Worm (Caenorhabditis elegans) whole organism, L4 larva: ENCODE data around the gene mdt-19.
A peak's percentile ranks its signal among the peaks of the same experiment; 100 is the strongest.

Source experiments
- F44E2.7 ChIP-seq: fragments of 200-800 bp; sonication (Bioruptor generic); IDR thresholded peaks from 2 replicates; pipeline ENCODE4 v2.1.2; 2022; ENCODE audit warnings: missing genetic modification characterization, missing compliant biosample characterization
- F49E8.2 ChIP-seq: sonication (generic microtip); optimal IDR thresholded peaks from 2 replicates; lab custom pipeline; 2016; ENCODE audit warnings: missing compliant biosample characterization, mild to moderate bottlenecking, missing genetic modification characterization, borderline replicate concordance
- T26A8.4 ChIP-seq: fragments of 200-800 bp; sonication (Bioruptor generic); IDR thresholded peaks from 2 replicates; pipeline ENCODE4 v1.3.6; 2022; ENCODE audit warnings: missing genetic modification characterization, missing compliant biosample characterization
- Y48G9A.11 ChIP-seq: fragments of 200-800 bp; sonication (Bioruptor generic); IDR thresholded peaks from 2 replicates; pipeline ENCODE4 v1.3.6; 2022; ENCODE audit warnings: missing genetic modification reagents, missing genetic modification characterization, missing compliant biosample characterization
- aly-2 ChIP-seq: sonication (generic microtip); optimal IDR thresholded peaks from 2 replicates; lab custom pipeline; 2018; ENCODE audit warnings: missing biosample characterization, missing genetic modification characterization
- arid-1 ChIP-seq: fragments of 200-800 bp; sonication (Bioruptor generic); conservative IDR thresholded peaks from 2 replicates; pipeline ENCODE4 v1.3.6; 2022; ENCODE audit warnings: missing genetic modification reagents, missing genetic modification characterization, missing compliant biosample characterization
- ceh-28 ChIP-seq: fragments of 150-350 bp; optimal IDR thresholded peaks from 2 replicates; lab custom pipeline; 2014; ENCODE audit warnings: missing biosample characterization, missing genetic modification reagents, missing genetic modification characterization
- ceh-44 ChIP-seq: fragments of 200-800 bp; sonication (Bioruptor generic); IDR thresholded peaks from 2 replicates; pipeline ENCODE4 v1.3.6; 2022; ENCODE audit warnings: missing genetic modification reagents, missing genetic modification characterization, missing compliant biosample characterization
- ces-1 ChIP-seq: fragments of 150-350 bp; sonication (generic microtip); optimal IDR thresholded peaks from 4 replicates; lab custom pipeline; 2014; ENCODE audit warnings: missing biosample characterization, missing genetic modification reagents, missing genetic modification characterization
- daf-16 ChIP-seq, 3 experiments: sonication (generic microtip); optimal IDR thresholded peaks; 2 replicates each; lab custom pipeline; 2016 to 2017; ENCODE audit warnings: missing genetic modification characterization in 3 of 3, missing genetic modification reagents in 3 of 3, mild to moderate bottlenecking in 2 of 3, missing compliant biosample characterization in 2 of 3, missing biosample characterization in 1 of 3, moderate library complexity in 1 of 3
- daf-19 ChIP-seq: fragments of 200-800 bp; sonication (Bioruptor generic); conservative IDR thresholded peaks from 2 replicates; pipeline ENCODE4 v1.3.6; 2022; ENCODE audit warnings: missing genetic modification characterization, missing compliant biosample characterization
- dmd-6 ChIP-seq: fragments of 200-800 bp; sonication (Bioruptor generic); IDR thresholded peaks from 2 replicates; pipeline ENCODE4 v1.3.6; 2022; ENCODE audit warnings: missing genetic modification reagents, missing genetic modification characterization, missing compliant biosample characterization
- dmd-9 ChIP-seq: fragments of 200-800 bp; sonication (Bioruptor generic); IDR thresholded peaks from 2 replicates; pipeline ENCODE4 v1.3.6; 2022; ENCODE audit warnings: missing genetic modification reagents, missing genetic modification characterization, missing compliant biosample characterization
- dpl-1 ChIP-seq: fragments of 150-350 bp; optimal IDR thresholded peaks from 2 replicates; lab custom pipeline; 2014; ENCODE audit warnings: missing biosample characterization, missing genetic modification reagents, missing genetic modification characterization
- duxl-1 ChIP-seq: sonication (generic microtip); optimal IDR thresholded peaks from 2 replicates; lab custom pipeline; 2016; ENCODE audit warnings: mild to moderate bottlenecking, missing genetic modification characterization, moderate library complexity, missing compliant biosample characterization; ENCODE audit not compliant: poor library complexity
- egl-43 ChIP-seq: fragments of 200-800 bp; sonication (Bioruptor generic); IDR thresholded peaks from 2 replicates; pipeline ENCODE4 v1.3.6; 2022; ENCODE audit warnings: missing genetic modification reagents, missing genetic modification characterization, missing compliant biosample characterization
- fkh-10 ChIP-seq: fragments of 150-350 bp; optimal IDR thresholded peaks from 2 replicates; lab custom pipeline; 2014; ENCODE audit warnings: missing biosample characterization, missing genetic modification reagents, missing genetic modification characterization
- gei-8 ChIP-seq: fragments of 200-800 bp; sonication (Bioruptor generic); optimal IDR thresholded peaks from 2 replicates; lab custom pipeline; 2018; ENCODE audit warnings: mild to moderate bottlenecking, missing genetic modification characterization, missing compliant biosample characterization
- hlh-30 ChIP-seq: sonication (generic microtip); optimal IDR thresholded peaks from 2 replicates; lab custom pipeline; 2017; ENCODE audit warnings: antibody characterized with exemption, mild to moderate bottlenecking, missing genetic modification characterization, missing compliant biosample characterization; ENCODE audit not compliant: insufficient read depth
- jun-1 ChIP-seq: fragments of 150-350 bp; optimal IDR thresholded peaks from 2 replicates; lab custom pipeline; 2014; ENCODE audit warnings: missing biosample characterization, missing genetic modification reagents, missing genetic modification characterization
- lim-7 ChIP-seq: fragments of 200-800 bp; sonication (Bioruptor generic); IDR thresholded peaks from 2 replicates; pipeline ENCODE4 v1.3.6; 2022; ENCODE audit warnings: missing genetic modification characterization, missing compliant biosample characterization
- lin-1 ChIP-seq: fragments of 200-800 bp; sonication (Bioruptor generic); IDR thresholded peaks from 2 replicates; pipeline ENCODE4 v1.3.6; 2022; ENCODE audit warnings: missing genetic modification reagents, missing genetic modification characterization, missing compliant biosample characterization
- lin-13 ChIP-seq: fragments of 150-350 bp; optimal IDR thresholded peaks from 2 replicates; lab custom pipeline; 2014; ENCODE audit warnings: missing biosample characterization, missing genetic modification reagents, missing genetic modification characterization
- lin-15B ChIP-seq: fragments of 150-350 bp; sonication (generic microtip); optimal IDR thresholded peaks from 3 replicates; lab custom pipeline; 2014; ENCODE audit warnings: missing biosample characterization, missing genetic modification characterization
- lin-38 ChIP-seq: fragments of 200-800 bp; sonication (Bioruptor generic); IDR thresholded peaks from 2 replicates; pipeline ENCODE4 v1.3.6; 2022; ENCODE audit warnings: missing genetic modification reagents, missing genetic modification characterization, missing compliant biosample characterization
- lin-39 ChIP-seq: fragments of 150-350 bp; optimal IDR thresholded peaks from 2 replicates; lab custom pipeline; 2014; ENCODE audit warnings: missing biosample characterization, missing genetic modification reagents, missing genetic modification characterization
- lsy-2 ChIP-seq, 2 experiments: fragments of 150-350 bp in 1 of 2; sonication (generic microtip) in 1 of 2; optimal IDR thresholded peaks; 2 replicates each; lab custom pipeline; 2014 to 2017; ENCODE audit warnings: missing biosample characterization in 2 of 2, missing genetic modification characterization in 2 of 2
- mdl-1 ChIP-seq, 2 experiments: fragments of 150-350 bp in 1 of 2; sonication (generic microtip) in 1 of 2; optimal IDR thresholded peaks; 2 replicates each; lab custom pipeline; 2014 to 2017; ENCODE audit warnings: missing biosample characterization in 2 of 2, missing genetic modification characterization in 2 of 2
- mdt-29 ChIP-seq: fragments of 200-800 bp; sonication (Bioruptor generic); IDR thresholded peaks from 2 replicates; pipeline ENCODE4 v1.3.6; 2022; ENCODE audit warnings: missing genetic modification reagents, missing genetic modification characterization, missing compliant biosample characterization
- mep-1 ChIP-seq: fragments of 150-350 bp; sonication (generic microtip); optimal IDR thresholded peaks from 3 replicates; lab custom pipeline; 2014; ENCODE audit warnings: missing biosample characterization, missing genetic modification characterization
- mes-2 ChIP-seq: sonication (generic microtip); optimal IDR thresholded peaks from 2 replicates; lab custom pipeline; 2016; ENCODE audit warnings: missing genotype, mild to moderate bottlenecking, missing genetic modification characterization, missing compliant biosample characterization; ENCODE audit not compliant: poor library complexity, severe bottlenecking
- nhr-111 ChIP-seq: fragments of 200-800 bp; sonication (Bioruptor generic); optimal IDR thresholded peaks from 2 replicates; lab custom pipeline; 2018; ENCODE audit warnings: mild to moderate bottlenecking, missing genetic modification characterization, missing compliant biosample characterization
- nhr-237 ChIP-seq: sonication (generic microtip); optimal IDR thresholded peaks from 2 replicates; lab custom pipeline; 2017; ENCODE audit warnings: missing biosample characterization, missing genetic modification characterization
- nhr-41 ChIP-seq: fragments of 200-800 bp; sonication (Bioruptor generic); IDR thresholded peaks from 2 replicates; pipeline ENCODE4 v1.3.6; 2022; ENCODE audit warnings: missing genetic modification reagents, missing genetic modification characterization, missing compliant biosample characterization
- nhr-48 ChIP-seq: sonication (generic microtip); optimal IDR thresholded peaks from 2 replicates; lab custom pipeline; 2016; ENCODE audit warnings: mild to moderate bottlenecking, missing genetic modification characterization, missing compliant biosample characterization
- nhr-6 ChIP-seq: fragments of 150-350 bp; optimal IDR thresholded peaks from 2 replicates; lab custom pipeline; 2014; ENCODE audit warnings: missing biosample characterization, missing genetic modification characterization
- pha-4 ChIP-seq, 2 experiments: fragments of 150-350 bp in 1 of 2; fragments of 200-800 bp in 1 of 2; sonication (Bioruptor generic) in 1 of 2; IDR thresholded peaks in 1 of 2; optimal IDR thresholded peaks in 1 of 2; 2 replicates each; pipeline versions ENCODE4 v1.3.6 to Lab custom; 2014 to 2022; ENCODE audit warnings: missing genetic modification characterization in 2 of 2, missing genetic modification reagents in 2 of 2, missing biosample characterization in 1 of 2, missing compliant biosample characterization in 1 of 2
- php-3 ChIP-seq: fragments of 200-800 bp; sonication (Bioruptor generic); IDR thresholded peaks from 2 replicates; pipeline ENCODE4 v1.3.6; 2022; ENCODE audit warnings: missing genetic modification reagents, missing genetic modification characterization, missing compliant biosample characterization
- saeg-2 ChIP-seq: fragments of 200-800 bp; sonication (Bioruptor generic); IDR thresholded peaks from 2 replicates; pipeline ENCODE4 v1.3.6; 2022; ENCODE audit warnings: missing genetic modification reagents, missing genetic modification characterization, missing compliant biosample characterization
- sdz-12 ChIP-seq: fragments of 200-800 bp; sonication (Bioruptor generic); optimal IDR thresholded peaks from 2 replicates; lab custom pipeline; 2018; ENCODE audit warnings: mild to moderate bottlenecking, missing genetic modification characterization, missing compliant biosample characterization
- skn-1 ChIP-seq: fragments of 150-350 bp; optimal IDR thresholded peaks from 2 replicates; lab custom pipeline; 2014; ENCODE audit warnings: missing biosample characterization, missing genetic modification characterization
- snpc-1.2 ChIP-seq: fragments of 200-800 bp; sonication (Bioruptor generic); IDR thresholded peaks from 2 replicates; pipeline ENCODE4 v1.3.6; 2022; ENCODE audit warnings: missing genetic modification reagents, missing genetic modification characterization, missing compliant biosample characterization
- snpc-4 ChIP-seq: fragments of 150-350 bp; optimal IDR thresholded peaks from 2 replicates; lab custom pipeline; 2014; ENCODE audit warnings: missing biosample characterization, missing genetic modification characterization
- spr-3 ChIP-seq: fragments of 200-800 bp; sonication (Bioruptor generic); optimal IDR thresholded peaks from 2 replicates; lab custom pipeline; 2018; ENCODE audit warnings: mild to moderate bottlenecking, missing genetic modification characterization, missing compliant biosample characterization
- tag-97 ChIP-seq: fragments of 200-800 bp; sonication (Bioruptor generic); IDR thresholded peaks from 2 replicates; pipeline ENCODE4 v1.3.6; 2022; ENCODE audit warnings: missing genetic modification characterization, missing compliant biosample characterization
- tra-1 ChIP-seq: fragments of 200-800 bp; sonication (Bioruptor generic); IDR thresholded peaks from 2 replicates; pipeline ENCODE4 v1.3.6; 2022; ENCODE audit warnings: missing genetic modification reagents, missing genetic modification characterization, missing compliant biosample characterization
- unc-62 ChIP-seq, 3 experiments: fragments of 150-350 bp in 1 of 3; sonication (generic microtip); optimal IDR thresholded peaks in 2 of 3; peaks in 1 of 3; 1 replicate in 1 of 3; 2 replicates in 2 of 3; lab custom pipeline; 2014 to 2017; ENCODE audit warnings: missing biosample characterization in 3 of 3, missing genetic modification characterization in 3 of 3, missing genetic modification reagents in 3 of 3, missing genotype in 1 of 3
- zag-1 ChIP-seq: fragments of 150-350 bp; optimal IDR thresholded peaks from 2 replicates; lab custom pipeline; 2014; ENCODE audit warnings: missing biosample characterization, missing genetic modification characterization
- zip-11 ChIP-seq: fragments of 200-800 bp; sonication (Bioruptor generic); IDR thresholded peaks from 2 replicates; pipeline ENCODE4 v1.3.6; 2022; ENCODE audit warnings: missing genetic modification characterization, missing compliant biosample characterization

Gene mdt-19

DNA sequence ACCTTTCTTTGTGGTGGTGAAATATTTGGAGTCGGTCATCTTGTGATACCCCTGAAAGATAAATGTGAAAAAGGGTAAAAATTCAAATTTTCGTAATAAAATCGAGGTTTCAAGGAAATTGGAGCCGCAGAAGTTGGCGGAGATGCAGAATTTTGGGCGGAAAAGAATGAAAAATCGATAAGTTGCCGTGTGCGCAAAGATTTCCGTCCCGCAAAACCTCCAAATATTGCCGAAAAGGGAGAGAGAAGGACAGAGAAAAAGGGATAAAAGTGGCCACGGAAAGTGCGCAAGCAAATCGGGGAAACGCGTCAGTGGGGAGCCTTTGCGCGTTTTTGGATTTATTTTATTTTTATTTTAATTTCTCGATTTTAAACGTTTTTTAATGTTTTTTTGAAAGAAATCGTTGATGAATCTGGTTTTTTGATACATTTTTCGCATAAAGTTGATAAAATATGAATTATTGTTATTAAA, 834 bp upstream of the mdt-19 start, which contains the start of gene apb-1 (continued):
- TF ChIP-seq saeg-2 (GFP tag; lab: Robert Waterston, UW) (0 out of 2 replicates have a peak, but pooled peaks have one; percentile 57), spr-3 (GFP tag; lab: Kevin White, UChicago) (peak; percentile 72), lin-15B (tag; lab: Kevin White, UChicago) (no peak), daf-16 (GFP tag; optimal IDR thresholded peaks at IDR 0.05; lab: Kevin White, UChicago) (peak in 1 of 2 experiments; percentile 30), daf-16 (tag; optimal IDR thresholded peaks at IDR 0.05; lab: Kevin White, UChicago) (peak; percentile 40), snpc-4 (tag; lab: Kevin White, UChicago) (no peak), nhr-6 (tag; lab: Kevin White, UChicago) (peak; percentile 92), snpc-1.2 (GFP tag; lab: Robert Waterston, UW) (no peak), F49E8.2 (tag; lab: Kevin White, UChicago) (peak; percentile 33), unc-62 (GFP tag; optimal IDR thresholded peaks at IDR 0.05 in 1 of 2; lab: Kevin White, UChicago) (peak in 1 of 2 experiments; percentile 99), unc-62 (tag; optimal IDR thresholded peaks at IDR 0.05; lab: Kevin White, UChicago) (no peak), pha-4 (GFP tag; IDR thresholded peaks at IDR 0.05; lab: Robert Waterston, UW) (peak; percentile 84), pha-4 (tag; optimal IDR thresholded peaks at IDR 0.05; lab: Kevin White, UChicago) (peak; percentile 86), tra-1 (GFP tag; lab: Robert Waterston, UW) (no peak; the same call in 1 of the 2 replicates), dpl-1 (GFP tag; lab: Kevin White, UChicago) (peak; percentile 88), lin-1 (GFP tag; lab: Robert Waterston, UW) (no peak), dmd-6 (GFP tag; lab: Robert Waterston, UW) (no peak; the same call in 1 of the 2 replicates), dmd-9 (GFP tag; lab: Robert Waterston, UW) (peak; percentile 72), lin-13 (GFP tag; lab: Kevin White, UChicago) (peak; percentile 65), T26A8.4 (GFP tag; lab: Robert Waterston, UW) (no peak), mdt-29 (GFP tag; lab: Robert Waterston, UW) (no peak), sdz-12 (GFP tag; lab: Kevin White, UChicago) (no peak), nhr-237 (no peak), duxl-1 (tag; lab: Kevin White, UChicago) (peak; percentile 67), nhr-41 (GFP tag; lab: Robert Waterston, UW) (no peak), tag-97 (GFP tag; lab: Robert Waterston, UW) (no peak), F44E2.7 (GFP tag; lab: Robert Waterston, UW) (no peak), lsy-2 (tag; optimal IDR thresholded peaks at IDR 0.05; lab: Kevin White, UChicago) (peak; percentile 73 to 96), gei-8 (no peak), zip-11 (GFP tag; lab: Robert Waterston, UW) (no peak), nhr-111 (no peak), Y48G9A.11 (GFP tag; lab: Robert Waterston, UW) (peak; percentile 38; the same call in 1 of the 2 replicates), ceh-28 (tag; lab: Kevin White, UChicago) (peak; percentile 40), lim-7 (GFP tag; lab: Robert Waterston, UW) (no peak), ces-1 (peak; percentile 84), jun-1 (tag; lab: Kevin White, UChicago) (peak; percentile 16), skn-1 (tag; lab: Kevin White, UChicago) (no peak), lin-39 (tag; lab: Kevin White, UChicago) (no peak), mes-2 (tag; lab: Kevin White, UChicago) (no peak), arid-1 (GFP tag; lab: Robert Waterston, UW) (peak; percentile 90), daf-19 (GFP tag; lab: Robert Waterston, UW) (no peak), ceh-44 (GFP tag; lab: Robert Waterston, UW) (no peak), zag-1 (tag; lab: Kevin White, UChicago) (no peak), nhr-48 (tag; lab: Kevin White, UChicago) (peak; percentile 57), fkh-10 (GFP tag; lab: Kevin White, UChicago) (peak; percentile 95), hlh-30 (tag; lab: Kevin White, UChicago) (peak; percentile 79), lin-38 (GFP tag; lab: Robert Waterston, UW) (peak; percentile 92), php-3 (GFP tag; lab: Robert Waterston, UW) (no peak), egl-43 (GFP tag; lab: Robert Waterston, UW) (peak; percentile 88), aly-2 (tag; lab: Kevin White, UChicago) (no peak), mdl-1 (tag; optimal IDR thresholded peaks at IDR 0.05; lab: Kevin White, UChicago) (peak in 1 of 2 experiments; percentile 29), mep-1 (tag; lab: Kevin White, UChicago) (peak; percentile 95)
